Fruit fly (Drosophila melanogaster) whole organism, wandering third instar larva: ENCODE measurements around the gene ush.
A peak's percentile ranks its signal among the peaks of the same experiment; 100 is the strongest.

ENCODE experiments used
- Abd-B ChIP-seq: fragments of >200 bp; optimal IDR thresholded peaks from 2 replicates; lab custom pipeline; 2017; ENCODE audit warnings: missing biosample characterization, missing genetic modification characterization
- CG9705 ChIP-seq: fragments of 200-800 bp; sonication (Bioruptor generic); optimal IDR thresholded peaks from 2 replicates; lab custom pipeline; 2018; ENCODE audit warnings: missing biosample characterization, mild to moderate bottlenecking, missing genetic modification characterization
- CrebA ChIP-seq: fragments of 200-800 bp; sonication (Bioruptor generic); optimal IDR thresholded peaks from 2 replicates; lab custom pipeline; 2016; ENCODE audit warnings: missing biosample characterization, mild to moderate bottlenecking, missing genetic modification characterization, borderline replicate concordance
- Dfd ChIP-seq: fragments of >200 bp; optimal IDR thresholded peaks from 2 replicates; lab custom pipeline; 2017; ENCODE audit warnings: missing biosample characterization, missing genetic modification characterization
- Dif ChIP-seq: fragments of 200-275, 200-300 bp; sonication (Bioruptor generic); optimal IDR thresholded peaks from 2 replicates; lab custom pipeline; 2018; ENCODE audit warnings: missing biosample characterization, missing genetic modification characterization; ENCODE audit not compliant: partially characterized antibody
- GATAd ChIP-seq: sonication (Bioruptor generic); optimal IDR thresholded peaks from 2 replicates; lab custom pipeline; 2016; ENCODE audit warnings: missing biosample characterization, missing genetic modification characterization
- HLH106 ChIP-seq: fragments of 200-800 bp; optimal IDR thresholded peaks from 3 replicates; lab custom pipeline; 2019; ENCODE audit warnings: missing biosample characterization, mild to moderate bottlenecking, missing genetic modification characterization, moderate library complexity
- Hnf4 ChIP-seq: fragments of 200-800 bp; sonication (Bioruptor generic); optimal IDR thresholded peaks from 2 replicates; lab custom pipeline; 2016; ENCODE audit warnings: missing biosample characterization, mild to moderate bottlenecking, missing genetic modification characterization
- Hr78 ChIP-seq: fragments of >200 bp; optimal IDR thresholded peaks from 2 replicates; lab custom pipeline; 2017; ENCODE audit warnings: missing biosample characterization, missing genetic modification characterization
- Hr83 ChIP-seq: fragments of 200-300 bp; sonication (Bioruptor generic); optimal IDR thresholded peaks from 2 replicates; lab custom pipeline; 2016; ENCODE audit warnings: missing biosample characterization, mild to moderate bottlenecking, missing genetic modification characterization, moderate library complexity; ENCODE audit not compliant: poor library complexity, severe bottlenecking
- Jra ChIP-seq: sonication (Bioruptor generic); optimal IDR thresholded peaks from 2 replicates; lab custom pipeline; 2016; ENCODE audit warnings: missing biosample characterization, missing genetic modification characterization
- Myc ChIP-seq: fragments of >200 bp; optimal IDR thresholded peaks from 2 replicates; lab custom pipeline; 2017
- N ChIP-seq: fragments of >200 bp; optimal IDR thresholded peaks from 2 replicates; lab custom pipeline; 2018; ENCODE audit warnings: missing biosample characterization, missing external identifiers, missing genetic modification characterization
- OdsH ChIP-seq: fragments of 200-800 bp; sonication (Bioruptor generic); optimal IDR thresholded peaks from 2 replicates; lab custom pipeline; 2016; ENCODE audit warnings: missing biosample characterization, mild to moderate bottlenecking, missing genetic modification characterization
- Sp1 ChIP-seq: fragments of 200-800 bp; sonication (Bioruptor generic); optimal IDR thresholded peaks from 3 replicates; lab custom pipeline; 2019; ENCODE audit warnings: missing biosample characterization, mild to moderate bottlenecking, missing genetic modification characterization, moderate library complexity
- Vsx2 ChIP-seq: fragments of 200-300, 225-300 bp; sonication (Bioruptor generic); optimal IDR thresholded peaks from 2 replicates; lab custom pipeline; 2018; ENCODE audit warnings: missing biosample characterization, missing genetic modification characterization; ENCODE audit not compliant: partially characterized antibody
- br ChIP-seq: fragments of 200-800 bp; sonication (Bioruptor generic); optimal IDR thresholded peaks from 2 replicates; lab custom pipeline; 2016; ENCODE audit warnings: missing biosample characterization, missing genetic modification characterization
- brk ChIP-seq: fragments of 200-800 bp; sonication (Bioruptor generic); optimal IDR thresholded peaks from 2 replicates; lab custom pipeline; 2016; ENCODE audit warnings: missing biosample characterization, mild to moderate bottlenecking, missing genetic modification characterization
- dl ChIP-seq, 2 experiments: fragments of 175-275, 200-275 bp in 1 of 2; fragments of 200-275 bp in 1 of 2; sonication (Bioruptor generic); optimal IDR thresholded peaks; lab custom pipeline; 2018; ENCODE audit warnings: mild to moderate bottlenecking in 2 of 2, missing biosample characterization in 2 of 2, missing genetic modification characterization in 2 of 2, moderate library complexity in 2 of 2; ENCODE audit not compliant: partially characterized antibody in 2 of 2, insufficient read depth in 1 of 2
- dmrt93B ChIP-seq: fragments of 200-800 bp; sonication (Bioruptor generic); optimal IDR thresholded peaks from 2 replicates; lab custom pipeline; 2018; ENCODE audit warnings: missing biosample characterization, mild to moderate bottlenecking, missing genetic modification characterization
- dsf ChIP-seq: sonication (Bioruptor generic); optimal IDR thresholded peaks from 2 replicates; lab custom pipeline; 2016; ENCODE audit warnings: missing biosample characterization, missing genetic modification characterization, borderline replicate concordance
- ey ChIP-seq: fragments of 200-800 bp; sonication (Bioruptor generic); optimal IDR thresholded peaks from 2 replicates; lab custom pipeline; 2016; ENCODE audit warnings: missing biosample characterization, missing genetic modification characterization
- foxo ChIP-seq, 2 experiments: fragments of 200-800 bp; sonication (Bioruptor generic); optimal IDR thresholded peaks; 2 replicates in 1 of 2; 3 replicates in 1 of 2; lab custom pipeline; 2016 to 2017; ENCODE audit warnings: missing biosample characterization in 2 of 2, missing genetic modification characterization in 2 of 2
- fru ChIP-seq: fragments of 200-800 bp; sonication (Bioruptor generic); optimal IDR thresholded peaks from 3 replicates; lab custom pipeline; 2016; ENCODE audit warnings: missing biosample characterization, mild to moderate bottlenecking, missing genetic modification characterization
- h ChIP-seq: fragments of 200-800 bp; sonication (Bioruptor generic); optimal IDR thresholded peaks from 3 replicates; lab custom pipeline; 2016; ENCODE audit warnings: missing biosample characterization, mild to moderate bottlenecking, missing genetic modification characterization
- jim ChIP-seq: fragments of 175-275, 200-325 bp; sonication (Bioruptor generic); optimal IDR thresholded peaks from 2 replicates; lab custom pipeline; 2016; ENCODE audit warnings: missing biosample characterization, mild to moderate bottlenecking, missing genetic modification characterization
- psq ChIP-seq: fragments of 200-800 bp; sonication (Bioruptor generic); optimal IDR thresholded peaks from 3 replicates; lab custom pipeline; 2017; ENCODE audit warnings: missing biosample characterization, mild to moderate bottlenecking, missing genetic modification characterization, moderate library complexity
- rgr ChIP-seq: fragments of 200-800 bp; sonication (Bioruptor generic); optimal IDR thresholded peaks from 3 replicates; lab custom pipeline; 2016; ENCODE audit warnings: missing biosample characterization, mild to moderate bottlenecking, missing genetic modification characterization
- sage ChIP-seq: fragments of 200-800 bp; sonication (Bioruptor generic); optimal IDR thresholded peaks from 2 replicates; lab custom pipeline; 2016; ENCODE audit warnings: missing biosample characterization, mild to moderate bottlenecking, missing genetic modification characterization
- sv ChIP-seq: fragments of 200-800 bp; sonication (Bioruptor generic); optimal IDR thresholded peaks from 3 replicates; lab custom pipeline; 2016; ENCODE audit warnings: missing biosample characterization, missing genetic modification characterization
- tai ChIP-seq: sonication (Bioruptor generic); optimal IDR thresholded peaks from 2 replicates; lab custom pipeline; 2016; ENCODE audit warnings: missing biosample characterization, missing genetic modification characterization
- woc ChIP-seq: sonication (Bioruptor generic); optimal IDR thresholded peaks from 2 replicates; lab custom pipeline; 2016; ENCODE audit warnings: missing biosample characterization, mild to moderate bottlenecking, missing genetic modification characterization

Gene ush

DNA sequence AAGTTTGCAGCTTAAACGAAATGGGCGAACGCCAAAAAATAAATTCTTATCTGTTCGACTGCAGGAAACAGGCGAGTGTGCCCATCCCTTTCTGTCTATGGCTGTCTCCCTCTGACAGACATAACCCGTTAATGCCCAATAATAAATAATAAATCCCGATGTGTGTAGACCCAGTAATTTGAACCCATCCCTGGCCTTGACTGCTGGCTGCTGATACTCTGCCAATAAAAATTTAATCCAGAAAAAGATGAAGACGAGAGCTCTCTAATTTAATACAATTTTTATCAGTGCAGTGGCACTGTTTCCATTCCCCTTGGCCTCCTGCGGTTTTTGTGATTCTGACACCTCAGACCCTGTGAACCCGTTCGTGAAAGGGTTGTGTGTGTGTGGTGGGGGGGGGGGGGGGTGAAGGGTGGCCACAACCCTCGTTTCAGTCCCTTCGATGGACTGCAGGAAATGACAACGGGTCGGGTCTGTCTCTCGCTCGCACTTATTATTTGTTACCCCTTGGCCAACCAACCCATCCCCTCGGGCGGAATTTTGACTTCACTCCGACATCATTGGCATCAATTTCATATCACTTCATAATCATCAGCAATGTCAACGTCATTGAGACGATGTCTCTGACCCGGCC is 49.6 kb downstream of the ush start:
- TF ChIP-seq N (GFP tag; lab: Kevin White, UChicago) (no peak), Dif (no peak), Hnf4 (GFP tag; lab: Kevin White, UChicago) (no peak), Dfd (GFP tag; lab: Kevin White, UChicago) (peak; percentile 64), dmrt93B (GFP tag; lab: Kevin White, UChicago) (no peak), psq (GFP tag; lab: Kevin White, UChicago) (no peak)

DNA sequence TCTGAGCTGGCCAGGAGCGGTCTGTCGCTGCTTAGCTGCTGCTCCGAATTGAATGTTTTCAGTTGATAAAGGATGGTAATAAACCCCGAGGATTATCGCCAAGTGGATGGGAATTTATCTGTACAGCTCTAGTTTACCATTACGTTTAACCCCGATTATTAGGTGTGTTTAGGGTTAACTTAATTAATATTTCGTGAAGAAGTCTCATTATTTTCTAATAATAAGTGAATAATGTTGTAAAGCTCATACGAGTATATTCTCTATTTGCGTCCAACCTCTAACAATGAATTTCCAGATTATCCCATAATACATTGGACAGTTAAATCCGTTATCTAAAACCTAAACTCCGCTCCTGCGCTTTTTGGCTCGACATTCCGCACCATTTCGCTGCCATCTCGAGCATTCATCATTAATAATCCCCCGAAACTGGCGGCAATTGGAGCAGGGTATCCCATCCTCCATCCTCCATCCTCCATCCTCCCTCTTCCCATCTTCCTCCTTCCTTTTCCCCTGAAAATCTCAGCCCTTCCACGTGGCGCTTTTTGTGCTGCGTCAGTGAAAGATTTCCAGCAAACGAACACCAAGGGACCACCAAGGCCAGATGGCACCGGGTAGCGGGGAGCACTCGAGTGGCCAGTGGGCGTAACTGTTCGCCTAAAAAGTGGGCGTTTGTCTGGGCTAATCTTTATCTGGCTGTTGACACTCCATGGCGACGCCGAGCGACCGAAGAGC is 50.3 kb downstream of the ush start:
- TF ChIP-seq brk (GFP tag; lab: Kevin White, UChicago) = no peak
- TF ChIP-seq ey (GFP tag; lab: Kevin White, UChicago) = peak; percentile 37
- no peak for TF ChIP-seq psq (GFP tag; lab: Kevin White, UChicago)
- TF ChIP-seq HLH106 (tag; lab: Kevin White, UChicago) = peak; percentile 62
- no peak for TF ChIP-seq sage (GFP tag; lab: Kevin White, UChicago)
- TF ChIP-seq h (GFP tag; lab: Kevin White, UChicago) = peak; percentile 42
- no peak for TF ChIP-seq Jra
- TF ChIP-seq Hr78 (GFP tag; lab: Kevin White, UChicago) = no peak
- no peak for TF ChIP-seq Vsx2 (GFP tag; lab: Kevin White, UChicago)
- no peak for TF ChIP-seq Abd-B (GFP tag; lab: Kevin White, UChicago)
- TF ChIP-seq foxo (GFP tag; optimal IDR thresholded peaks at IDR 0.05; lab: Kevin White, UChicago) = peak in 1 of 2 experiments; percentile 41
- TF ChIP-seq fru (GFP tag; lab: Kevin White, UChicago) = peak; percentile 48
- TF ChIP-seq Dfd (GFP tag; lab: Kevin White, UChicago) = no peak
- TF ChIP-seq dmrt93B (GFP tag; lab: Kevin White, UChicago) = peak; percentile 40
- TF ChIP-seq CG9705 (GFP tag; lab: Kevin White, UChicago) = peak; percentile 33
- TF ChIP-seq woc (GFP tag; lab: Kevin White, UChicago) = peak; percentile 8
- TF ChIP-seq tai = peak; percentile 4
- TF ChIP-seq br (GFP tag; lab: Kevin White, UChicago) = peak; percentile 30
- no peak for TF ChIP-seq jim (GFP tag; lab: Kevin White, UChicago)
- no peak for TF ChIP-seq GATAd (GFP tag; lab: Kevin White, UChicago)
- TF ChIP-seq Sp1 (GFP tag; lab: Kevin White, UChicago) = peak; percentile 46
- TF ChIP-seq Dif = no peak
- TF ChIP-seq OdsH (GFP tag; lab: Kevin White, UChicago) = peak; percentile 35
- TF ChIP-seq, all 38 proteins: peak for 12

DNA sequence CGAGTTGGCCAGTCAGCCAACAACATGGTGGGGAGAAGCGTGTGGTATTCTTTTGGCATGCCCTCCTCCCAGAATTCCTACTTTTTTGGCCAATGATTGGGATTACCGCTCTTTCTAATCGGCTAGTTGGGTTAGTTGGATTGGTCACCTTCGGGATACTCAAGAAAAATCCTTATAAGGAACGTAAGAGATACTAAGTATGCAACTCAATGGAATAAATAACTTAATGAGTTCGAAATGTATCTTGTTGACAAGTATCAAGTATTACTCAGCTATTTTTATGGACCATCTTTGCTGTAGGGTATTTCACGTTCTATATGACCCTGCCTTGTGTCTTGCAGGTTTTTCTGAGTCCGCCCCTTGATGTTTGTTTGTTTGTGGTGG is 50.9 kb downstream of the ush start:
- TF ChIP-seq OdsH (GFP tag; lab: Kevin White, UChicago) (peak; percentile 35), Myc (lab: Kevin White, UChicago) (no peak), rgr (peak; percentile 4), sv (GFP tag; lab: Kevin White, UChicago) (no peak), woc (GFP tag; lab: Kevin White, UChicago) (peak; percentile 27), Hnf4 (GFP tag; lab: Kevin White, UChicago) (peak; percentile 15), psq (GFP tag; lab: Kevin White, UChicago) (peak; percentile 9)

DNA sequence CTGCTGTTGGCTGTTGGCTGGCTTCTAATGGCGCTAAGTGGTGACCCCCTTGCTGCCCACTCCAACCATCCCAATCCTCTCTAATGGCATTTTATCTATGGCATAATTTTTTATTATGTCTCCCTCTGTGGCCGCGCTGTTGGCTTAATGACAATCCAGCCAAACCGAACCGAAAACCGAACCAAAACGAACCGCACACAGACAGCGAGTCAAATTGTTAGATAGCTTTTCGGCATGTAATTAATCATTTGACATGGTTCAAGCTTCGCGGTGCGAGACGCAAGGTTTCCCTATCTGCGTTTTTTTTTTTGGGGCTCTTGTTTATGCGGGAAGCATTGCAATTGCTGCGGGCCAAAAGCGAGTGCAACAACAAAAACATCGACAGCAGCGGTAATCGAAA is 51.7 kb downstream of the ush start:
- TF ChIP-seq dmrt93B (GFP tag; lab: Kevin White, UChicago) = no peak
- no peak for TF ChIP-seq sv (GFP tag; lab: Kevin White, UChicago)
- TF ChIP-seq dsf (GFP tag; lab: Kevin White, UChicago) = no peak
- no peak for TF ChIP-seq CG9705 (GFP tag; lab: Kevin White, UChicago)
- TF ChIP-seq fru (GFP tag; lab: Kevin White, UChicago) = no peak
- TF ChIP-seq foxo (GFP tag; optimal IDR thresholded peaks at IDR 0.05; lab: Kevin White, UChicago) = no peak
- TF ChIP-seq OdsH (GFP tag; lab: Kevin White, UChicago) = no peak
- no peak for TF ChIP-seq Myc (lab: Kevin White, UChicago)
- TF ChIP-seq Dfd (GFP tag; lab: Kevin White, UChicago) = no peak
- TF ChIP-seq CrebA (GFP tag; lab: Kevin White, UChicago) = no peak
- TF ChIP-seq Dif = no peak
- TF ChIP-seq dl (GFP tag; optimal IDR thresholded peaks at IDR 0.05; lab: Kevin White, UChicago; ENCODE audit: insufficient read depth in 1 of 2, partially characterized antibody in 2 of 2) = no peak
- TF ChIP-seq psq (GFP tag; lab: Kevin White, UChicago) = no peak
- no peak for TF ChIP-seq tai
- no peak for TF ChIP-seq Jra
- no peak for TF ChIP-seq Sp1 (GFP tag; lab: Kevin White, UChicago)
- TF ChIP-seq Hr83 = no peak
